Fruit fly (Drosophila melanogaster) whole organism, embryonic: ENCODE results near the gene LSm7.
A peak's percentile ranks its signal among the peaks of the same experiment; 100 is the strongest.

ENCODE experiments used
- Bdp1 ChIP-seq: fragments of 200-800 bp; sonication (Bioruptor generic); optimal IDR thresholded peaks from 3 replicates; lab custom pipeline; 2016; ENCODE audit warnings: missing biosample characterization, missing genetic modification characterization
- CG10147 ChIP-seq: fragments of 200-800 bp; sonication (Bioruptor generic); optimal IDR thresholded peaks from 2 replicates; lab custom pipeline; 2019; ENCODE audit warnings: missing biosample characterization, mild to moderate bottlenecking, missing genetic modification characterization, moderate library complexity
- CG10321 ChIP-seq: fragments of 200-800 bp; sonication (Bioruptor generic); IDR thresholded peaks from 2 replicates; pipeline ENCODE4 v1.3.6; 2022; ENCODE audit warnings: missing biosample characterization, missing genetic modification characterization
- CG11085 ChIP-seq: fragments of 200-800 bp; sonication (Bioruptor generic); IDR thresholded peaks from 2 replicates; pipeline ENCODE4 v1.3.6; 2022; ENCODE audit warnings: missing biosample characterization, missing genetic modification characterization
- CG11247 ChIP-seq: fragments of 200-800 bp; sonication (Bioruptor generic); IDR thresholded peaks from 2 replicates; pipeline ENCODE4 v1.3.6; 2022; ENCODE audit warnings: missing biosample characterization, missing genetic modification characterization
- CG1233 ChIP-seq: fragments of 200-800 bp; sonication (Bioruptor generic); optimal IDR thresholded peaks from 4 replicates; lab custom pipeline; 2018; ENCODE audit warnings: missing biosample characterization, mild to moderate bottlenecking, missing genetic modification characterization
- CG16779 ChIP-seq: fragments of 200-800 bp; sonication (Bioruptor generic); IDR thresholded peaks from 2 replicates; pipeline ENCODE4 v1.3.6; 2022; ENCODE audit warnings: missing biosample characterization, missing genetic modification characterization
- CG16863 ChIP-seq: fragments of 200-800 bp; sonication (Bioruptor generic); optimal IDR thresholded peaks from 3 replicates; lab custom pipeline; 2016; ENCODE audit warnings: missing biosample characterization, missing genetic modification characterization
- CG17186 ChIP-seq: fragments of 200-800 bp; sonication (Bioruptor generic); optimal IDR thresholded peaks from 3 replicates; lab custom pipeline; 2017; ENCODE audit warnings: missing biosample characterization, missing genetic modification reagents, missing genetic modification characterization
- CG2129 ChIP-seq: fragments of 200-800 bp; sonication (Bioruptor generic); IDR thresholded peaks from 2 replicates; pipeline ENCODE4 v1.3.6; 2022; ENCODE audit warnings: missing biosample characterization, missing genetic modification characterization; ENCODE audit not compliant: partially characterized antibody
- CG30020 ChIP-seq: fragments of 200-800 bp; optimal IDR thresholded peaks from 2 replicates; lab custom pipeline; 2019; ENCODE audit warnings: missing biosample characterization, mild to moderate bottlenecking, missing genetic modification characterization, moderate library complexity
- CG3838 ChIP-seq: fragments of 200-800 bp; sonication (Bioruptor generic); optimal IDR thresholded peaks from 3 replicates; lab custom pipeline; 2016; ENCODE audit warnings: missing biosample characterization, missing genetic modification characterization
- CG5245 ChIP-seq: fragments of 200-800 bp; sonication (Bioruptor generic); optimal IDR thresholded peaks from 3 replicates; lab custom pipeline; 2016; ENCODE audit warnings: missing biosample characterization, missing genetic modification characterization
- CG8765 ChIP-seq: fragments of 200-800 bp; sonication (Bioruptor generic); IDR thresholded peaks from 2 replicates; pipeline ENCODE4 v1.3.6; 2022; ENCODE audit warnings: missing biosample characterization, missing genetic modification characterization
- CG9609 ChIP-seq: fragments of 200-800 bp; sonication (Bioruptor generic); optimal IDR thresholded peaks from 3 replicates; lab custom pipeline; 2016; ENCODE audit warnings: missing biosample characterization, missing genetic modification characterization
- Dfd ChIP-seq, 2 experiments: fragments of >200 bp; optimal IDR thresholded peaks; 2 replicates each; lab custom pipeline; 2017; ENCODE audit warnings: missing biosample characterization in 2 of 2, missing genetic modification characterization in 2 of 2
- E2f1 ChIP-seq: fragments of 200-800 bp; sonication (Bioruptor generic); IDR thresholded peaks from 2 replicates; pipeline ENCODE4 v1.3.6; 2022; ENCODE audit warnings: missing biosample characterization, missing genetic modification characterization
- Hr3 ChIP-seq: fragments of 200-800 bp; sonication (Bioruptor generic); optimal IDR thresholded peaks from 3 replicates; lab custom pipeline; 2016; ENCODE audit warnings: missing biosample characterization, missing genetic modification characterization
- Hr51 ChIP-seq, 2 experiments: fragments of 200-800 bp; sonication (Bioruptor generic); optimal IDR thresholded peaks; 2 replicates in 1 of 2; 3 replicates in 1 of 2; lab custom pipeline; 2016 to 2018; ENCODE audit warnings: missing biosample characterization in 2 of 2, missing genetic modification characterization in 2 of 2, mild to moderate bottlenecking in 1 of 2, moderate library complexity in 1 of 2
- Hsf ChIP-seq: fragments of 200-800 bp; sonication (Bioruptor generic); optimal IDR thresholded peaks from 3 replicates; lab custom pipeline; 2016; ENCODE audit warnings: missing biosample characterization, missing genetic modification characterization
- Lhr ChIP-seq: fragments of 200-800 bp; sonication (Bioruptor generic); optimal IDR thresholded peaks from 3 replicates; lab custom pipeline; 2017; ENCODE audit warnings: mild to moderate bottlenecking, missing biosample characterization, missing genetic modification reagents, missing genetic modification characterization
- Nf-YB ChIP-seq: fragments of 200-800 bp; sonication (Bioruptor generic); optimal IDR thresholded peaks from 3 replicates; lab custom pipeline; 2019; ENCODE audit warnings: missing biosample characterization, mild to moderate bottlenecking, missing genetic modification characterization, moderate library complexity
- NfI ChIP-seq: fragments of 200-800 bp; sonication (Bioruptor generic); optimal IDR thresholded peaks from 3 replicates; lab custom pipeline; 2018; ENCODE audit warnings: missing biosample characterization, mild to moderate bottlenecking, missing genetic modification characterization, moderate library complexity
- Rx ChIP-seq: fragments of 200-800 bp; sonication (Bioruptor generic); IDR thresholded peaks from 2 replicates; pipeline ENCODE4 v1.3.6; 2022; ENCODE audit warnings: missing biosample characterization, missing genetic modification characterization
- Sry-δ ChIP-seq: fragments of 200-800 bp; sonication (Bioruptor generic); optimal IDR thresholded peaks from 2 replicates; lab custom pipeline; 2016; ENCODE audit warnings: missing biosample characterization, missing genetic modification characterization
- ac ChIP-seq: fragments of 200-800 bp; sonication (Bioruptor generic); optimal IDR thresholded peaks from 3 replicates; lab custom pipeline; 2017; ENCODE audit warnings: missing biosample characterization, mild to moderate bottlenecking, missing genetic modification characterization
- bab2 ChIP-seq: fragments of 200-800 bp; sonication (Bioruptor generic); optimal IDR thresholded peaks from 2 replicates; lab custom pipeline; 2016; ENCODE audit warnings: missing biosample characterization, missing genetic modification characterization
- cg ChIP-seq: fragments of 200-800 bp; sonication (Bioruptor generic); optimal IDR thresholded peaks from 3 replicates; lab custom pipeline; 2019; ENCODE audit warnings: missing biosample characterization, mild to moderate bottlenecking, missing genetic modification characterization, moderate library complexity
- ems ChIP-seq: fragments of 200-800 bp; sonication (Bioruptor generic); optimal IDR thresholded peaks from 3 replicates; lab custom pipeline; 2016; ENCODE audit warnings: missing biosample characterization, missing genetic modification characterization
- exex ChIP-seq: fragments of 200-800 bp; sonication (Bioruptor generic); optimal IDR thresholded peaks from 4 replicates; lab custom pipeline; 2018; ENCODE audit warnings: missing biosample characterization, mild to moderate bottlenecking, missing genetic modification characterization, moderate library complexity
- fd96Cb ChIP-seq: fragments of 200-800 bp; sonication (Bioruptor generic); optimal IDR thresholded peaks from 2 replicates; lab custom pipeline; 2018; ENCODE audit warnings: missing biosample characterization, mild to moderate bottlenecking, missing genetic modification characterization, moderate library complexity
- gce ChIP-seq: fragments of 200-800 bp; sonication (Bioruptor generic); IDR thresholded peaks from 3 replicates; pipeline ENCODE4 v1.3.6; 2022; ENCODE audit warnings: missing biosample characterization, missing genetic modification characterization
- gcm ChIP-seq: fragments of 200-800 bp; sonication (Bioruptor generic); optimal IDR thresholded peaks from 2 replicates; lab custom pipeline; 2019; ENCODE audit warnings: missing biosample characterization, mild to moderate bottlenecking, missing genetic modification characterization, moderate library complexity
- gsb ChIP-seq: fragments of 200-800 bp; sonication (Bioruptor generic); IDR thresholded peaks from 2 replicates; pipeline ENCODE4 v1.3.6; 2022; ENCODE audit warnings: missing biosample characterization, missing genetic modification characterization
- h ChIP-seq: fragments of >200 bp; optimal IDR thresholded peaks from 2 replicates; lab custom pipeline; 2017
- hth ChIP-seq: fragments of >200 bp; optimal IDR thresholded peaks from 2 replicates; lab custom pipeline; 2017; ENCODE audit warnings: inconsistent platforms
- knrl ChIP-seq: fragments of 200-800 bp; sonication (Bioruptor generic); IDR thresholded peaks from 3 replicates; pipeline ENCODE4 v1.3.6; 2022; ENCODE audit warnings: missing biosample characterization, missing genetic modification characterization; ENCODE audit not compliant: partially characterized antibody
- lab ChIP-seq: fragments of 200-800 bp; sonication (Bioruptor generic); optimal IDR thresholded peaks from 3 replicates; lab custom pipeline; 2017; ENCODE audit warnings: missing biosample characterization, missing genetic modification characterization, mild to moderate bottlenecking, moderate library complexity, missing genetic modification reagents
- lbe ChIP-seq: fragments of 200-800 bp; sonication (Bioruptor generic); optimal IDR thresholded peaks from 2 replicates; lab custom pipeline; 2016; ENCODE audit warnings: missing biosample characterization, mild to moderate bottlenecking, missing genetic modification characterization
- lov ChIP-seq, 2 experiments: fragments of 200-800 bp in 1 of 2; fragments of >200 bp in 1 of 2; sonication (Bioruptor generic) in 1 of 2; IDR thresholded peaks in 1 of 2; optimal IDR thresholded peaks in 1 of 2; 2 replicates in 1 of 2; 3 replicates in 1 of 2; pipeline versions ENCODE4 v1.3.6 to Lab custom; 2017 to 2022; ENCODE audit warnings: missing biosample characterization in 1 of 2, missing genetic modification characterization in 1 of 2
- nmo ChIP-seq: fragments of 200-800 bp; sonication (Bioruptor generic); optimal IDR thresholded peaks from 2 replicates; lab custom pipeline; 2018; ENCODE audit warnings: missing biosample characterization, mild to moderate bottlenecking, missing genetic modification characterization, moderate library complexity
- oc ChIP-seq: fragments of 200-800 bp; sonication (Bioruptor generic); optimal IDR thresholded peaks from 2 replicates; lab custom pipeline; 2018; ENCODE audit warnings: missing biosample characterization, mild to moderate bottlenecking, missing genetic modification characterization, moderate library complexity
- p53 ChIP-seq: fragments of 200-800 bp; sonication (Bioruptor generic); optimal IDR thresholded peaks from 2 replicates; lab custom pipeline; 2016; ENCODE audit warnings: missing biosample characterization, missing genetic modification characterization
- pb ChIP-seq: fragments of 200-800 bp; sonication (Bioruptor generic); optimal IDR thresholded peaks from 3 replicates; lab custom pipeline; 2016; ENCODE audit warnings: missing biosample characterization, missing genetic modification characterization
- pfk ChIP-seq: fragments of 200-800 bp; sonication (Bioruptor generic); optimal IDR thresholded peaks from 2 replicates; lab custom pipeline; 2018; ENCODE audit warnings: missing biosample characterization, mild to moderate bottlenecking, missing genetic modification characterization, moderate library complexity
- psq ChIP-seq: fragments of 200-800 bp; sonication (Bioruptor generic); optimal IDR thresholded peaks from 2 replicates; lab custom pipeline; 2017; ENCODE audit warnings: missing biosample characterization, missing genetic modification characterization
- sr ChIP-seq: fragments of 200-800 bp; sonication (Bioruptor generic); IDR thresholded peaks from 3 replicates; pipeline ENCODE4 v1.3.6; 2022; ENCODE audit warnings: missing biosample characterization, missing genetic modification characterization
- tio ChIP-seq: fragments of 200-800 bp; sonication (Bioruptor generic); optimal IDR thresholded peaks from 2 replicates; lab custom pipeline; 2017; ENCODE audit warnings: missing biosample characterization, missing genetic modification characterization, inconsistent platforms
- toy ChIP-seq: fragments of 200-800 bp; sonication (Bioruptor generic); IDR thresholded peaks from 2 replicates; pipeline ENCODE4 v1.3.6; 2022; ENCODE audit warnings: missing biosample characterization, missing genetic modification characterization
- tup ChIP-seq: fragments of 200-800 bp; sonication (Bioruptor generic); optimal IDR thresholded peaks from 2 replicates; lab custom pipeline; 2016; ENCODE audit warnings: missing biosample characterization, mild to moderate bottlenecking, missing genetic modification characterization, moderate library complexity
- vfl ChIP-seq: fragments of 200-800 bp; sonication (Bioruptor generic); optimal IDR thresholded peaks from 2 replicates; lab custom pipeline; 2016; ENCODE audit warnings: missing biosample characterization, missing genetic modification characterization
- vvl ChIP-seq: fragments of 200-800 bp; sonication (Bioruptor generic); IDR thresholded peaks from 2 replicates; pipeline ENCODE4 v1.3.6; 2022; ENCODE audit warnings: missing biosample characterization, missing genetic modification characterization

Gene LSm7

DNA sequence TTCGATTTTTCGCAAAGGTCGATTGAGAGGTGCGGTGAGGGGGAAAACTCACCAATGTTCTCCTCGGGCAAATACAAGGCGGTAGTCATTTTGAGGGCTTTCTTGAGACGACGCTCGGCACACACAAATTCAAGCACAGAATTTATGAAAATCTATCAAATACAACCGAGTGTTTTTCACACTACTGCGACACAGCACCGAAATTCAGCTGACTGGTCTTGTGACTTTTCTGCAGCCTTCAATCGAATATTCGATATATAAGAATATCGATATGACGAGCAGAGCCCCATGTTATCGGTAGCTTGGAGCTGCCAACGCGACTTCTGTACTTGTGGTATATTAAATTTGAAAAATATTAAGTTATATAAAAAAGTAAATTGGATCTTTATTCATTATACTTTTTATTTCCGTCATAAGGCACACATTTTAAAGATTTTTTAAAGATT lies 15.3 kb downstream of the LSm7 start, which contains the start of gene VhaSFD (continued):
- no peak for TF ChIP-seq lov (optimal IDR thresholded peaks at IDR 0.05; lab: Kevin White, UChicago)
- no peak for TF ChIP-seq lov (GFP tag; IDR thresholded peaks at IDR 0.05; lab: Robert Waterston, UW)
- TF ChIP-seq toy, result no peak
- TF ChIP-seq CG10321 (GFP tag; lab: Robert Waterston, UW), result no peak
- no peak for TF ChIP-seq NfI
- TF ChIP-seq oc (tag; lab: Kevin White, UChicago), result no peak
- TF ChIP-seq sr (GFP tag; lab: Robert Waterston, UW), result no peak
- TF ChIP-seq CG8765 (GFP tag; lab: Robert Waterston, UW), result no peak
- TF ChIP-seq CG10147, result peak; percentile 19
- TF ChIP-seq tio (GFP tag; lab: Kevin White, UChicago), result no peak
- peak; percentile 28 for TF ChIP-seq nmo (GFP tag; lab: Kevin White, UChicago)
- TF ChIP-seq CG11085, result no peak
- no peak for TF ChIP-seq Dfd (GFP tag; optimal IDR thresholded peaks at IDR 0.05; lab: Kevin White, UChicago)
- TF ChIP-seq CG16779 (GFP tag; lab: Robert Waterston, UW), result no peak
- peak; percentile 41 for TF ChIP-seq CG30020
- TF ChIP-seq tup (GFP tag; lab: Kevin White, UChicago), result no peak
- TF ChIP-seq gce (GFP tag; lab: Robert Waterston, UW), result no peak
- no peak for TF ChIP-seq Hr51 (GFP tag; optimal IDR thresholded peaks at IDR 0.05; lab: Kevin White, UChicago)
- no peak for TF ChIP-seq Lhr (GFP tag; lab: Kevin White, UChicago)
- no peak for TF ChIP-seq CG3838 (GFP tag; lab: Kevin White, UChicago)
- TF ChIP-seq Bdp1, result no peak
- TF ChIP-seq p53 (GFP tag; lab: Kevin White, UChicago), result no peak
- no peak for TF ChIP-seq CG11247
- TF ChIP-seq gcm (GFP tag; lab: Kevin White, UChicago), result no peak
- no peak for TF ChIP-seq ems (GFP tag; lab: Kevin White, UChicago)
- TF ChIP-seq Rx (GFP tag; lab: Robert Waterston, UW), result no peak
- TF ChIP-seq knrl (GFP tag; lab: Robert Waterston, UW), result peak; percentile 68
- TF ChIP-seq CG2129 (GFP tag; lab: Robert Waterston, UW), result no peak
- TF ChIP-seq bab2 (GFP tag; lab: Kevin White, UChicago), result no peak
- TF ChIP-seq Nf-YB (GFP tag; lab: Kevin White, UChicago), result no peak
- no peak for TF ChIP-seq exex
- TF ChIP-seq h (lab: Kevin White, UChicago), result no peak
- no peak for TF ChIP-seq CG5245 (GFP tag; lab: Kevin White, UChicago)
- no peak for TF ChIP-seq vfl (GFP tag; lab: Kevin White, UChicago)
- TF ChIP-seq pb (GFP tag; lab: Kevin White, UChicago), result no peak
- TF ChIP-seq lbe (GFP tag; lab: Kevin White, UChicago), result peak; percentile 61
- no peak for TF ChIP-seq E2f1
- no peak for TF ChIP-seq hth (lab: Kevin White, UChicago)
- TF ChIP-seq Hsf (GFP tag; lab: Kevin White, UChicago), result no peak
- TF ChIP-seq CG16863 (GFP tag; lab: Kevin White, UChicago), result no peak
- TF ChIP-seq fd96Cb (tag; lab: Kevin White, UChicago), result peak; percentile 3
- TF ChIP-seq gsb (GFP tag; lab: Robert Waterston, UW), result no peak
- peak; percentile 23 for TF ChIP-seq Sry-δ (GFP tag; lab: Kevin White, UChicago)
- no peak for TF ChIP-seq pfk (GFP tag; lab: Kevin White, UChicago)
- no peak for TF ChIP-seq CG17186 (GFP tag; lab: Kevin White, UChicago)
- TF ChIP-seq Hr3 (GFP tag; lab: Kevin White, UChicago), result no peak
- no peak for TF ChIP-seq ac (GFP tag; lab: Kevin White, UChicago)
- TF ChIP-seq vvl (GFP tag; lab: Robert Waterston, UW), result 0 out of 2 replicates have a peak, but pooled peaks have one; percentile 48
- TF ChIP-seq psq, result no peak
- TF ChIP-seq CG9609, result no peak
- peak; percentile 75 for TF ChIP-seq cg
- TF ChIP-seq CG1233 (GFP tag; lab: Kevin White, UChicago), result peak; percentile 5
- no peak for TF ChIP-seq lab (GFP tag; lab: Kevin White, UChicago)
